Fruit fly (Drosophila melanogaster) whole organism, adult: ENCODE data around the gene bor.

Source experiments
- CG33017 ChIP-seq: fragments of 200-800 bp; sonication (Bioruptor generic); optimal IDR thresholded peaks from 2 replicates; lab custom pipeline; 2018; ENCODE audit warnings: missing biosample characterization, mild to moderate bottlenecking, missing genetic modification characterization, moderate library complexity
- kay ChIP-seq: fragments of 200-800 bp; sonication (Bioruptor generic); peaks from one replicate; lab custom pipeline; 2016; ENCODE audit warnings: missing biosample characterization, missing genetic modification characterization, borderline replicate concordance

DNA sequence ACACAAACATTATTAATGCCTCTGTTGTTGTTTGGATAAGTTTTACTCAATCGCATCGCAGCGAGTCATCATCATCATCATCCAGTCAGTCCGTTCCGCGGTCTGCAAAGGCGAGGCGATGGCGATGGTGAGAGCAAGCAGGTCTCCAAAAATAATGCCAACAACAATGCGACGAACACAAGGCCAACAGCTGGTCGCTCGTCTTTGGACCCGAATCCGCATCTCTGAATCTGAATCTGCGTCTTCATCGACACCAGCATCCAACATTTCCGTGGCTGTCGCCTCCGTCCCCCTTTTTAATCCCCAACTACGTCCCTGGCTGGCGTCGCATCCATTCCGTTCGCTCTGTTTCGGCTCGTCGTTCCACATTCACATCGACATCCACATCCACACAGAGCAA is 29.6 kb downstream of the bor start:
- TF ChIP-seq CG33017 (tag; lab: Kevin White, UChicago) (no peak), kay (no peak)
